Fruit fly (Drosophila melanogaster): Measurements from ENCODE around the gene CG4598.

CG4598 gene

dm6 chr2L:9911783-9912182 is 6.6 kb upstream of the CG4598 start (continued):
- no peak for TF ChIP-seq Spps (tag; optimal IDR thresholded peaks at IDR 0.05)
- no peak for TF ChIP-seq CG9727 (GFP tag; optimal IDR thresholded peaks at IDR 0.05)
- no peak for TF ChIP-seq CG1024 (GFP tag; IDR thresholded peaks at IDR 0.05)
- 0 out of 2 replicates have a peak, but pooled peaks have one; percentile 31 for TF ChIP-seq ranshi (GFP tag; IDR thresholded peaks at IDR 0.05)
- no peak for TF ChIP-seq hb (GFP tag; IDR thresholded peaks at IDR 0.05; ENCODE audit: partially characterized antibody)
- no peak for TF ChIP-seq CG4282 (GFP tag; optimal IDR thresholded peaks at IDR 0.05)
- peak; percentile 45; the same call in 1 of the 3 replicates for TF ChIP-seq CG11695 (GFP tag; IDR thresholded peaks at IDR 0.05)
- TF ChIP-seq CG8089 (GFP tag; optimal IDR thresholded peaks at IDR 0.05) = no peak
- TF ChIP-seq CG10959 (GFP tag; IDR thresholded peaks at IDR 0.05) = no peak
- TF ChIP-seq CG2678 (tag; optimal IDR thresholded peaks at IDR 0.05) = peak; percentile 28
- no peak for TF ChIP-seq emc (GFP tag; optimal IDR thresholded peaks at IDR 0.05)
- no peak for TF ChIP-seq CHES-1-like (GFP tag; optimal IDR thresholded peaks at IDR 0.05)
- TF ChIP-seq eyg (GFP tag; optimal IDR thresholded peaks at IDR 0.05) = peak; percentile 0
- no peak for TF ChIP-seq unc-4 (GFP tag; IDR thresholded peaks at IDR 0.05; ENCODE audit: partially characterized antibody)
- TF ChIP-seq Dp (GFP tag; optimal IDR thresholded peaks at IDR 0.05) = no peak
- TF ChIP-seq CG13287 (GFP tag; IDR thresholded peaks at IDR 0.05; ENCODE audit: partially characterized antibody) = peak; percentile 27; the same call in 1 of the 2 replicates
- peak; percentile 24 for TF ChIP-seq ara (GFP tag; IDR thresholded peaks at IDR 0.05)
- TF ChIP-seq CG4424 (GFP tag; optimal IDR thresholded peaks at IDR 0.05) = no peak
- no peak for TF ChIP-seq Nf-YC (tag; optimal IDR thresholded peaks at IDR 0.05)
- no peak for TF ChIP-seq pnt (GFP tag; optimal IDR thresholded peaks at IDR 0.05)
- no peak for TF ChIP-seq sim (GFP tag; IDR thresholded peaks at IDR 0.05)
- TF ChIP-seq CG15514 (GFP tag; optimal IDR thresholded peaks at IDR 0.05) = peak; percentile 34
- no peak for TF ChIP-seq ATbp (GFP tag; optimal IDR thresholded peaks at IDR 0.05)
- TF ChIP-seq cg (GFP tag; optimal IDR thresholded peaks at IDR 0.05) = no peak
- no peak for TF ChIP-seq CG31388 (GFP tag; optimal IDR thresholded peaks at IDR 0.05)
- TF ChIP-seq p53 (GFP tag; optimal IDR thresholded peaks at IDR 0.05) = no peak
- no peak for TF ChIP-seq CG10321 (GFP tag; IDR thresholded peaks at IDR 0.05)
- no peak for TF ChIP-seq CG9437 (GFP tag; optimal IDR thresholded peaks at IDR 0.05)
- no peak for TF ChIP-seq CG2889 (GFP tag; IDR thresholded peaks at IDR 0.05)
- TF ChIP-seq E2f2 (GFP tag; IDR thresholded peaks at IDR 0.05) = no peak; the same call in 1 of the 2 replicates
- TF ChIP-seq CG17385 (GFP tag; optimal IDR thresholded peaks at IDR 0.05) = no peak
- TF ChIP-seq CG1233 (GFP tag; optimal IDR thresholded peaks at IDR 0.05) = no peak
- no peak for TF ChIP-seq stc (GFP tag; IDR thresholded peaks at IDR 0.05)
- no peak for TF ChIP-seq Fer2 (tag; optimal IDR thresholded peaks at IDR 0.05)
- TF ChIP-seq CG14050 (GFP tag; IDR thresholded peaks at IDR 0.05) = no peak
- TF ChIP-seq phol (tag; optimal IDR thresholded peaks at IDR 0.05) = peak; percentile 49
- TF ChIP-seq NfI (GFP tag; optimal IDR thresholded peaks at IDR 0.05) = peak; percentile 24
- no peak for TF ChIP-seq Usf (GFP tag; optimal IDR thresholded peaks at IDR 0.05)
- TF ChIP-seq grn (GFP tag; optimal IDR thresholded peaks at IDR 0.05) = no peak
- peak; percentile 44; the same call in 1 of the 2 replicates for TF ChIP-seq Atf6 (GFP tag; IDR thresholded peaks at IDR 0.05)
- no peak for TF ChIP-seq Opbp (GFP tag; IDR thresholded peaks at IDR 0.05; ENCODE audit: partially characterized antibody)
- TF ChIP-seq CG17186 (GFP tag; optimal IDR thresholded peaks at IDR 0.05) = no peak
- no peak for TF ChIP-seq Fer3 (tag; optimal IDR thresholded peaks at IDR 0.05)
- TF ChIP-seq danr (GFP tag; IDR thresholded peaks at IDR 0.05) = peak; percentile 40; the same call in 1 of the 2 replicates
- peak; percentile 53 for TF ChIP-seq sens (GFP tag)
- no peak for TF ChIP-seq rib (GFP tag; IDR thresholded peaks at IDR 0.05)
- TF ChIP-seq CG3995 (GFP tag; optimal IDR thresholded peaks at IDR 0.05) = peak; percentile 88
- no peak for TF ChIP-seq HmgD (GFP tag; optimal IDR thresholded peaks at IDR 0.05)
- TF ChIP-seq CG8478 (optimal IDR thresholded peaks at IDR 0.05) = no peak
- TF ChIP-seq tx (GFP tag; optimal IDR thresholded peaks at IDR 0.05) = no peak
- TF ChIP-seq CG10209 (GFP tag; optimal IDR thresholded peaks at IDR 0.05) = no peak
- no peak for TF ChIP-seq fu2 (GFP tag; optimal IDR thresholded peaks at IDR 0.05)

Data from whole organism, embryonic.